Fruit fly (Drosophila melanogaster) whole organism, prepupa: ENCODE measurements around the gene Mesh1.
A peak's percentile ranks its signal among the peaks of the same experiment; 100 is the strongest.

Experiments used
- CG10631 ChIP-seq: fragments of 200-800 bp; sonication (Bioruptor generic); optimal IDR thresholded peaks from 2 replicates; lab custom pipeline; 2016; ENCODE audit warnings: missing biosample characterization, missing genetic modification characterization
- CG10669 ChIP-seq: fragments of 200-800 bp; sonication (Bioruptor generic); optimal IDR thresholded peaks from 3 replicates; lab custom pipeline; 2018; ENCODE audit warnings: missing biosample characterization, mild to moderate bottlenecking, missing genetic modification characterization, moderate library complexity
- CG11294 ChIP-seq: fragments of 200-800 bp; sonication (Bioruptor generic); IDR thresholded peaks from 2 replicates; pipeline ENCODE4 v1.3.6; 2022; ENCODE audit warnings: missing biosample characterization, missing genetic modification characterization
- CG11762 ChIP-seq: fragments of 200-800 bp; sonication (Bioruptor generic); optimal IDR thresholded peaks from 3 replicates; lab custom pipeline; 2016; ENCODE audit warnings: missing biosample characterization, missing genetic modification characterization; ENCODE audit not compliant: insufficient read depth
- CG11902 ChIP-seq: fragments of 200-800 bp; sonication (Bioruptor generic); optimal IDR thresholded peaks from 3 replicates; lab custom pipeline; 2016; ENCODE audit warnings: missing biosample characterization, missing genetic modification characterization
- CG15336 ChIP-seq: fragments of 200-800 bp; sonication (Bioruptor generic); IDR thresholded peaks from 2 replicates; pipeline ENCODE4 v1.3.6; 2022; ENCODE audit warnings: missing biosample characterization, missing genetic modification characterization
- CG1621 ChIP-seq: fragments of 200-800 bp; sonication (Bioruptor generic); optimal IDR thresholded peaks from 3 replicates; lab custom pipeline; 2018; ENCODE audit warnings: missing biosample characterization, mild to moderate bottlenecking, missing genetic modification characterization
- CG31627 ChIP-seq: fragments of 200-800 bp; sonication (Bioruptor generic); optimal IDR thresholded peaks from 3 replicates; lab custom pipeline; 2016; ENCODE audit warnings: missing biosample characterization, missing genetic modification characterization
- CG34406 ChIP-seq: fragments of 200-800 bp; sonication (Bioruptor generic); optimal IDR thresholded peaks from 3 replicates; lab custom pipeline; 2016; ENCODE audit warnings: missing biosample characterization, missing genetic modification characterization
- CG3919 ChIP-seq: fragments of 200-800 bp; sonication (Bioruptor generic); optimal IDR thresholded peaks from 3 replicates; lab custom pipeline; 2016; ENCODE audit warnings: missing biosample characterization, missing genetic modification characterization
- CG6163 ChIP-seq: fragments of 200-800 bp; sonication (Bioruptor generic); IDR thresholded peaks from 3 replicates; pipeline ENCODE4 v1.3.6; 2022; ENCODE audit warnings: missing biosample characterization, missing genetic modification characterization
- CG6276 ChIP-seq: fragments of 200-800 bp; sonication (Bioruptor generic); optimal IDR thresholded peaks from 2 replicates; lab custom pipeline; 2017; ENCODE audit warnings: missing biosample characterization, mild to moderate bottlenecking, missing genetic modification characterization
- CG6808 ChIP-seq: fragments of 200-800 bp; sonication (Bioruptor generic); optimal IDR thresholded peaks from 3 replicates; lab custom pipeline; 2017; ENCODE audit warnings: missing biosample characterization, missing genetic modification characterization, mild to moderate bottlenecking, moderate library complexity, missing genetic modification reagents
- CG6854 ChIP-seq: fragments of 200-800 bp; sonication (Bioruptor generic); optimal IDR thresholded peaks from 2 replicates; lab custom pipeline; 2017; ENCODE audit warnings: missing biosample characterization, mild to moderate bottlenecking, missing genetic modification characterization
- CG8119 ChIP-seq: fragments of 200-800 bp; sonication (Bioruptor generic); IDR thresholded peaks from 3 replicates; pipeline ENCODE4 v1.3.6; 2022; ENCODE audit warnings: missing biosample characterization, missing genetic modification characterization
- CG8319 ChIP-seq: fragments of 200-800 bp; sonication (Bioruptor generic); optimal IDR thresholded peaks from 3 replicates; lab custom pipeline; 2016; ENCODE audit warnings: missing biosample characterization, missing genetic modification characterization
- CG8632 ChIP-seq: fragments of 200-800 bp; sonication (Bioruptor generic); optimal IDR thresholded peaks from 3 replicates; lab custom pipeline; 2016; ENCODE audit warnings: missing biosample characterization, missing genetic modification characterization
- Eip78C ChIP-seq: fragments of 200-800 bp; sonication (Bioruptor generic); peaks from one replicate; lab custom pipeline; 2016; ENCODE audit warnings: missing biosample characterization, missing genetic modification characterization
- Ets21C ChIP-seq: fragments of 200-800 bp; sonication (Bioruptor generic); optimal IDR thresholded peaks from 3 replicates; lab custom pipeline; 2016; ENCODE audit warnings: missing biosample characterization, missing genetic modification characterization
- Ets96B ChIP-seq: fragments of 200-800 bp; optimal IDR thresholded peaks from 2 replicates; lab custom pipeline; 2019; ENCODE audit warnings: missing biosample characterization, mild to moderate bottlenecking, missing genetic modification characterization, moderate library complexity
- Gug ChIP-seq: fragments of 200-800 bp; sonication (Bioruptor generic); IDR thresholded peaks from 2 replicates; pipeline ENCODE4 v1.3.6; 2022; ENCODE audit warnings: missing biosample characterization, missing genetic modification characterization
- Hr38 ChIP-seq: sonication (Bioruptor generic); optimal IDR thresholded peaks from 2 replicates; lab custom pipeline; 2016; ENCODE audit warnings: missing biosample characterization, missing genetic modification characterization
- Hr39 ChIP-seq: fragments of 200-800 bp; sonication (Bioruptor generic); optimal IDR thresholded peaks from 2 replicates; lab custom pipeline; 2016; ENCODE audit warnings: missing biosample characterization, missing genetic modification characterization
- Lpt ChIP-seq: fragments of 200-800 bp; sonication (Bioruptor generic); optimal IDR thresholded peaks from 3 replicates; lab custom pipeline; 2016; ENCODE audit warnings: missing biosample characterization, missing genetic modification characterization
- Met ChIP-seq: fragments of 200-800 bp; sonication (Bioruptor generic); optimal IDR thresholded peaks from 3 replicates; lab custom pipeline; 2016; ENCODE audit warnings: missing biosample characterization, missing genetic modification characterization
- Smox ChIP-seq: fragments of 200-800 bp; sonication (Bioruptor generic); optimal IDR thresholded peaks from 3 replicates; lab custom pipeline; 2016; ENCODE audit warnings: missing biosample characterization, missing genetic modification characterization
- Sox102F ChIP-seq: fragments of 200-800 bp; sonication (Bioruptor generic); optimal IDR thresholded peaks from 2 replicates; lab custom pipeline; 2016; ENCODE audit warnings: missing biosample characterization, mild to moderate bottlenecking, missing genetic modification characterization
- Sox14 ChIP-seq: fragments of 200-800 bp; sonication (Bioruptor generic); optimal IDR thresholded peaks from 3 replicates; lab custom pipeline; 2016; ENCODE audit warnings: missing biosample characterization, missing genetic modification characterization
- Sox15 ChIP-seq: fragments of 200-800 bp; sonication (Bioruptor generic); optimal IDR thresholded peaks from 3 replicates; lab custom pipeline; 2016; ENCODE audit warnings: missing biosample characterization, missing genetic modification characterization
- cyc ChIP-seq: fragments of 200-800 bp; sonication (Bioruptor generic); optimal IDR thresholded peaks from 3 replicates; lab custom pipeline; 2016; ENCODE audit warnings: missing biosample characterization, missing genetic modification characterization
- dac ChIP-seq: fragments of 200-800 bp; sonication (Bioruptor generic); optimal IDR thresholded peaks from 2 replicates; lab custom pipeline; 2017; ENCODE audit warnings: missing biosample characterization, mild to moderate bottlenecking, missing genetic modification characterization
- dsx ChIP-seq: fragments of 200-800 bp; optimal IDR thresholded peaks from 3 replicates; lab custom pipeline; 2019; ENCODE audit warnings: missing biosample characterization, mild to moderate bottlenecking, missing genetic modification characterization, moderate library complexity; ENCODE audit not compliant: poor library complexity, severe bottlenecking
- eg ChIP-seq: fragments of 200-800 bp; sonication (Bioruptor generic); IDR thresholded peaks from 3 replicates; pipeline ENCODE4 v1.3.6; 2022; ENCODE audit warnings: missing biosample characterization, missing genetic modification characterization
- esn ChIP-seq: fragments of 200-800 bp; sonication (Bioruptor generic); optimal IDR thresholded peaks from 2 replicates; lab custom pipeline; 2016; ENCODE audit warnings: missing biosample characterization, mild to moderate bottlenecking, missing genetic modification characterization, moderate library complexity
- fd85E ChIP-seq: fragments of 200-800 bp; sonication (Bioruptor generic); optimal IDR thresholded peaks from 3 replicates; lab custom pipeline; 2016; ENCODE audit warnings: missing biosample characterization, missing genetic modification characterization
- fkh ChIP-seq: fragments of 200-800 bp; sonication (Bioruptor generic); optimal IDR thresholded peaks from 3 replicates; lab custom pipeline; 2017; ENCODE audit warnings: missing biosample characterization, mild to moderate bottlenecking, missing genetic modification characterization, moderate library complexity
- lz ChIP-seq: fragments of 200-800 bp; sonication (Bioruptor generic); optimal IDR thresholded peaks from 3 replicates; lab custom pipeline; 2016; ENCODE audit warnings: missing biosample characterization, missing genetic modification characterization
- net ChIP-seq: fragments of 200-800 bp; sonication (Bioruptor generic); optimal IDR thresholded peaks from 3 replicates; lab custom pipeline; 2016; ENCODE audit warnings: missing biosample characterization, missing genetic modification characterization
- ss ChIP-seq, 2 experiments: fragments of 200-800 bp; sonication (Bioruptor generic); optimal IDR thresholded peaks; 2 replicates in 1 of 2; 3 replicates in 1 of 2; lab custom pipeline; 2017 to 2018; ENCODE audit warnings: mild to moderate bottlenecking in 2 of 2, missing biosample characterization in 2 of 2, missing genetic modification characterization in 2 of 2, moderate library complexity in 1 of 2
- svp ChIP-seq: fragments of 200-800 bp; sonication (Bioruptor generic); peaks from one replicate; lab custom pipeline; 2016; ENCODE audit warnings: missing biosample characterization, missing genetic modification characterization
- topi ChIP-seq: fragments of 200-800 bp; sonication (Bioruptor generic); optimal IDR thresholded peaks from 3 replicates; lab custom pipeline; 2016; ENCODE audit warnings: missing biosample characterization, missing genetic modification characterization

Gene Mesh1

DNA sequence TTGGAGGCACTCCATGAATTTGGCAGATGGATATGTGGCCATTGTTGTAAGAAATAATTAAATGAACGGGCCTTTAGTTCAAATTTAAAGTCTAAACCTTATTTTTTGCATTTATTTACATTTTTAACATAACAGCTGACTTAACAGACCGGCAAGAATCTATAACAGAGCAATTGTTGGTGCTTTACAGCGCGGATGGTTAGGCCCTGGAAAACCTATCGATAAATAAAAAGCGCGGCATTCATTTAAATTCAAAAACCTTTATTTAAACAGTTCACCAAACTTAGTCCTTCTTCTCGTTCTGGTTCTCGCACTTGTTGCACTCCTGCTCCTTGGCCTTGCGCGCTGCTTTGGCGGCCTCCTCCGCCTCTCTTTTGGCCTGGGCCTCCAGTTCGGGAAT, at the start of gene Mesh1:
Gene Mesh1 (minus strand): TSS at position 108 of the 400 bp plus-strand sequence.
- TF ChIP-seq topi (GFP tag; lab: Kevin White, UChicago): no peak
- peak; percentile 13 for TF ChIP-seq fkh (GFP tag; lab: Kevin White, UChicago)

DNA sequence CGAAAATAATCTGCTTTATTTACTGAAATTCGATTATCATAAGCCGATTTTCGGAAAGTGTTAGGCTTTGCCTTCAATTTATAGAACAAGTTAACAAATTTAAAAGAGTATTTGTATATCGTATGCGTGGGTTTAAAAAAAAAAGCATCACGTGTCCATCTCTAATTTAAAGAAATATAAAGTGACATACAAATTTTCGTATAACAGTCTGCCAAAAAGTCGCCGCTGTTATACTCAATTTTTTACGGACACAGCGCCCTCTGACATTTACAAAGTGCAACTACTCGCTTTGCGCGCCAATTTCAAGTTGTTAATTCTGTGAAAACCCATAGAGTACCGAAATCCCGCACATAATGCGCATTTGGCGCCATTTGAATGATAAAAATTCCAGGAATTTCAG, 49.1 kb upstream of the Mesh1 start:
- TF ChIP-seq Sox15 (GFP tag; lab: Kevin White, UChicago) (no peak), eg (GFP tag; lab: Robert Waterston, UW) (no peak), cyc (peak; percentile 8), lz (GFP tag; lab: Kevin White, UChicago) (peak; percentile 19), CG6808 (GFP tag; lab: Kevin White, UChicago) (no peak), Hr38 (GFP tag; lab: Kevin White, UChicago) (no peak), Met (peak; percentile 0), CG34406 (GFP tag; lab: Kevin White, UChicago) (no peak), Eip78C (GFP tag; lab: Kevin White, UChicago) (peak; percentile 47), CG6163 (GFP tag; lab: Robert Waterston, UW) (peak; percentile 23; the same call in 1 of the 3 replicates), ss (GFP tag; optimal IDR thresholded peaks at IDR 0.05; lab: Kevin White, UChicago) (no peak), esn (GFP tag; lab: Kevin White, UChicago) (peak; percentile 29), Hr39 (GFP tag; lab: Kevin White, UChicago) (peak; percentile 5), Sox14 (no peak), dsx (GFP tag; lab: Kevin White, UChicago) (no peak), svp (peak; percentile 40), Ets21C (GFP tag; lab: Kevin White, UChicago) (no peak), CG15336 (GFP tag; lab: Robert Waterston, UW) (no peak), fd85E (GFP tag; lab: Kevin White, UChicago) (no peak)

dm6 chr3R:29250272-29251018, 48.1 kb upstream of the Mesh1 start, which contains the start of gene SP1029:
SP1029 (minus strand) TSS chr3R:29250451.
- TF ChIP-seq ss (GFP tag; optimal IDR thresholded peaks at IDR 0.05; lab: Kevin White, UChicago) (peak; percentile 17 to 48), fd85E (GFP tag; lab: Kevin White, UChicago) (no peak), CG6276 (peak; percentile 26), CG10631 (no peak), Gug (no peak), CG6854 (no peak), CG11762 (no peak), topi (GFP tag; lab: Kevin White, UChicago) (no peak), CG8319 (GFP tag; lab: Kevin White, UChicago) (no peak), Sox102F (no peak), CG11294 (GFP tag; lab: Robert Waterston, UW) (no peak), Lpt (GFP tag; lab: Kevin White, UChicago) (no peak), CG6808 (GFP tag; lab: Kevin White, UChicago) (peak; percentile 37), Eip78C (GFP tag; lab: Kevin White, UChicago) (peak; percentile 27), Ets21C (GFP tag; lab: Kevin White, UChicago) (no peak), fkh (GFP tag; lab: Kevin White, UChicago) (no peak), CG8119 (GFP tag; lab: Robert Waterston, UW) (peak; percentile 15; the same call in 1 of the 3 replicates), Sox15 (GFP tag; lab: Kevin White, UChicago) (no peak), CG31627 (GFP tag; lab: Kevin White, UChicago) (no peak), CG8632 (GFP tag; lab: Kevin White, UChicago) (no peak), CG3919 (GFP tag; lab: Kevin White, UChicago) (no peak), CG10669 (GFP tag; lab: Kevin White, UChicago) (no peak), Sox14 (no peak), esn (GFP tag; lab: Kevin White, UChicago) (no peak), Ets96B (tag; lab: Kevin White, UChicago) (no peak), CG34406 (GFP tag; lab: Kevin White, UChicago) (no peak), Smox (no peak), CG11902 (GFP tag; lab: Kevin White, UChicago) (no peak), net (GFP tag; lab: Kevin White, UChicago) (no peak), CG15336 (GFP tag; lab: Robert Waterston, UW) (peak; percentile 44; the same call in 1 of the 2 replicates), CG6163 (GFP tag; lab: Robert Waterston, UW) (peak; percentile 35; the same call in 2 of the 3 replicates), eg (GFP tag; lab: Robert Waterston, UW) (peak; percentile 60; the same call in 2 of the 3 replicates), dac (no peak), CG1621 (tag; lab: Kevin White, UChicago) (no peak)
